Fruit fly (Drosophila melanogaster) whole organism, prepupa: ENCODE measurements around the gene ago.

Experiments
- Blimp-1 ChIP-seq: fragments of 200-800 bp; sonication (Bioruptor generic); optimal IDR thresholded peaks from 3 replicates; lab custom pipeline; 2017; ENCODE audit warnings: missing biosample characterization, missing genetic modification characterization, mild to moderate bottlenecking, moderate library complexity, missing genetic modification reagents
- CG10631 ChIP-seq: fragments of 200-800 bp; sonication (Bioruptor generic); optimal IDR thresholded peaks from 2 replicates; lab custom pipeline; 2016; ENCODE audit warnings: missing biosample characterization, missing genetic modification characterization
- CG10669 ChIP-seq: fragments of 200-800 bp; sonication (Bioruptor generic); optimal IDR thresholded peaks from 3 replicates; lab custom pipeline; 2018; ENCODE audit warnings: missing biosample characterization, mild to moderate bottlenecking, missing genetic modification characterization, moderate library complexity
- CG11902 ChIP-seq: fragments of 200-800 bp; sonication (Bioruptor generic); optimal IDR thresholded peaks from 3 replicates; lab custom pipeline; 2016; ENCODE audit warnings: missing biosample characterization, missing genetic modification characterization
- CG15336 ChIP-seq: fragments of 200-800 bp; sonication (Bioruptor generic); IDR thresholded peaks from 2 replicates; pipeline ENCODE4 v1.3.6; 2022; ENCODE audit warnings: missing biosample characterization, missing genetic modification characterization
- CG16779 ChIP-seq: fragments of 200-800 bp; sonication (Bioruptor generic); optimal IDR thresholded peaks from 3 replicates; lab custom pipeline; 2017; ENCODE audit warnings: missing biosample characterization, mild to moderate bottlenecking, missing genetic modification characterization
- CG31627 ChIP-seq: fragments of 200-800 bp; sonication (Bioruptor generic); optimal IDR thresholded peaks from 3 replicates; lab custom pipeline; 2016; ENCODE audit warnings: missing biosample characterization, missing genetic modification characterization
- CG32006 ChIP-seq: fragments of 200-800 bp; sonication (Bioruptor generic); optimal IDR thresholded peaks from 3 replicates; lab custom pipeline; 2017; ENCODE audit warnings: missing biosample characterization, mild to moderate bottlenecking, missing genetic modification characterization
- CG3919 ChIP-seq: fragments of 200-800 bp; sonication (Bioruptor generic); optimal IDR thresholded peaks from 3 replicates; lab custom pipeline; 2016; ENCODE audit warnings: missing biosample characterization, missing genetic modification characterization
- CG4318 ChIP-seq: fragments of 200-800 bp; sonication (Bioruptor generic); optimal IDR thresholded peaks from 3 replicates; lab custom pipeline; 2017; ENCODE audit warnings: missing biosample characterization, mild to moderate bottlenecking, missing genetic modification characterization
- CG6163 ChIP-seq: fragments of 200-800 bp; sonication (Bioruptor generic); IDR thresholded peaks from 3 replicates; pipeline ENCODE4 v1.3.6; 2022; ENCODE audit warnings: missing biosample characterization, missing genetic modification characterization
- CG6792 ChIP-seq: fragments of 200-800 bp; sonication (Bioruptor generic); optimal IDR thresholded peaks from 3 replicates; lab custom pipeline; 2016; ENCODE audit warnings: missing biosample characterization, missing genetic modification characterization
- CG6808 ChIP-seq: fragments of 200-800 bp; sonication (Bioruptor generic); optimal IDR thresholded peaks from 3 replicates; lab custom pipeline; 2017; ENCODE audit warnings: missing biosample characterization, missing genetic modification characterization, mild to moderate bottlenecking, moderate library complexity, missing genetic modification reagents
- CG7368 ChIP-seq: fragments of 200-800 bp; sonication (Bioruptor generic); optimal IDR thresholded peaks from 3 replicates; lab custom pipeline; 2016; ENCODE audit warnings: missing biosample characterization, missing genetic modification characterization
- CG8319 ChIP-seq: fragments of 200-800 bp; sonication (Bioruptor generic); optimal IDR thresholded peaks from 3 replicates; lab custom pipeline; 2016; ENCODE audit warnings: missing biosample characterization, missing genetic modification characterization
- CG9139 ChIP-seq: fragments of 200-800 bp; sonication (Bioruptor generic); optimal IDR thresholded peaks from 3 replicates; lab custom pipeline; 2017; ENCODE audit warnings: missing biosample characterization, mild to moderate bottlenecking, missing genetic modification characterization
- Eip78C ChIP-seq: fragments of 200-800 bp; sonication (Bioruptor generic); peaks from one replicate; lab custom pipeline; 2016; ENCODE audit warnings: missing biosample characterization, missing genetic modification characterization
- Eip93F ChIP-seq: fragments of 200-800 bp; sonication (Bioruptor generic); optimal IDR thresholded peaks from 2 replicates; lab custom pipeline; 2016; ENCODE audit warnings: missing biosample characterization, mild to moderate bottlenecking, missing genetic modification characterization
- Lpt ChIP-seq: fragments of 200-800 bp; sonication (Bioruptor generic); optimal IDR thresholded peaks from 3 replicates; lab custom pipeline; 2016; ENCODE audit warnings: missing biosample characterization, missing genetic modification characterization
- Met ChIP-seq: fragments of 200-800 bp; sonication (Bioruptor generic); optimal IDR thresholded peaks from 3 replicates; lab custom pipeline; 2016; ENCODE audit warnings: missing biosample characterization, missing genetic modification characterization
- OdsH ChIP-seq: fragments of 200-800 bp; sonication (Bioruptor generic); optimal IDR thresholded peaks from 3 replicates; lab custom pipeline; 2016; ENCODE audit warnings: missing biosample characterization, missing genetic modification characterization
- Sox102F ChIP-seq: fragments of 200-800 bp; sonication (Bioruptor generic); optimal IDR thresholded peaks from 2 replicates; lab custom pipeline; 2016; ENCODE audit warnings: missing biosample characterization, mild to moderate bottlenecking, missing genetic modification characterization
- Sox14 ChIP-seq: fragments of 200-800 bp; sonication (Bioruptor generic); optimal IDR thresholded peaks from 3 replicates; lab custom pipeline; 2016; ENCODE audit warnings: missing biosample characterization, missing genetic modification characterization
- achi ChIP-seq: fragments of 200-800 bp; sonication (Bioruptor generic); optimal IDR thresholded peaks from 3 replicates; lab custom pipeline; 2016; ENCODE audit warnings: missing biosample characterization, missing genetic modification characterization
- cyc ChIP-seq: fragments of 200-800 bp; sonication (Bioruptor generic); optimal IDR thresholded peaks from 3 replicates; lab custom pipeline; 2016; ENCODE audit warnings: missing biosample characterization, missing genetic modification characterization
- dsx ChIP-seq: fragments of 200-800 bp; optimal IDR thresholded peaks from 3 replicates; lab custom pipeline; 2019; ENCODE audit warnings: missing biosample characterization, mild to moderate bottlenecking, missing genetic modification characterization, moderate library complexity; ENCODE audit not compliant: poor library complexity, severe bottlenecking
- eg ChIP-seq: fragments of 200-800 bp; sonication (Bioruptor generic); IDR thresholded peaks from 3 replicates; pipeline ENCODE4 v1.3.6; 2022; ENCODE audit warnings: missing biosample characterization, missing genetic modification characterization
- esn ChIP-seq: fragments of 200-800 bp; sonication (Bioruptor generic); optimal IDR thresholded peaks from 2 replicates; lab custom pipeline; 2016; ENCODE audit warnings: missing biosample characterization, mild to moderate bottlenecking, missing genetic modification characterization, moderate library complexity
- fd59A ChIP-seq: fragments of 200-800 bp; sonication (Bioruptor generic); optimal IDR thresholded peaks from 2 replicates; lab custom pipeline; 2017; ENCODE audit warnings: missing biosample characterization, mild to moderate bottlenecking, missing genetic modification characterization, missing genetic modification reagents
- fd85E ChIP-seq: fragments of 200-800 bp; sonication (Bioruptor generic); optimal IDR thresholded peaks from 3 replicates; lab custom pipeline; 2016; ENCODE audit warnings: missing biosample characterization, missing genetic modification characterization
- pdm3 ChIP-seq: fragments of 200-800 bp; sonication (Bioruptor generic); optimal IDR thresholded peaks from 3 replicates; lab custom pipeline; 2016; ENCODE audit warnings: missing biosample characterization, missing genetic modification characterization
- spab ChIP-seq: fragments of 200-800 bp; sonication (Bioruptor generic); optimal IDR thresholded peaks from 2 replicates; lab custom pipeline; 2017; ENCODE audit warnings: missing biosample characterization, mild to moderate bottlenecking, missing genetic modification characterization, missing genetic modification reagents
- svp ChIP-seq: fragments of 200-800 bp; sonication (Bioruptor generic); peaks from one replicate; lab custom pipeline; 2016; ENCODE audit warnings: missing biosample characterization, missing genetic modification characterization

Gene ago

DNA sequence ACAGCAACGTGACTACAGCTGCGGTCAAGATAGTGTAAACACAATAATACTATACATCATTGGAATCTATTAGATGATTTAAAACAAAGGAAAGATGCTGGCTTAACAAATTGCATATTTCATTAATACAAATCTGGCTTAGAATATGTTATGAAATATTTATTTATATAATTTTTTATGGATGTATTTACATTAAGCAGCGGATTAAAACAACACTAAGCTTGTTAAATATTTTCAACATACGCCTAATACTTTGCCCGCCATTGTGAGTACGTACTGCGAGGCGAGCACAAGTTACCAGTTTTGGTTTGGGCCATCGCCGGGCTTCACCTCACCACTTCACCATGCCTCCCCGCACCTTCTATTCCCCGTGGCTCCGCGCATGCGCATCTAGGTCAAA lies 15.8 kb upstream of the ago start (continued):
- no peak for TF ChIP-seq svp
- TF ChIP-seq achi (GFP tag; lab: Kevin White, UChicago) = peak; percentile 81
- peak; percentile 76 for TF ChIP-seq eg (GFP tag; lab: Robert Waterston, UW)
- TF ChIP-seq CG10631 (GFP tag; lab: Kevin White, UChicago) = peak; percentile 71
- peak; percentile 75 for TF ChIP-seq esn (GFP tag; lab: Kevin White, UChicago)
- TF ChIP-seq CG31627 = peak; percentile 33
- TF ChIP-seq CG15336 (GFP tag; lab: Robert Waterston, UW) = peak; percentile 89
- peak; percentile 64 for TF ChIP-seq CG16779 (tag; lab: Kevin White, UChicago)

DNA sequence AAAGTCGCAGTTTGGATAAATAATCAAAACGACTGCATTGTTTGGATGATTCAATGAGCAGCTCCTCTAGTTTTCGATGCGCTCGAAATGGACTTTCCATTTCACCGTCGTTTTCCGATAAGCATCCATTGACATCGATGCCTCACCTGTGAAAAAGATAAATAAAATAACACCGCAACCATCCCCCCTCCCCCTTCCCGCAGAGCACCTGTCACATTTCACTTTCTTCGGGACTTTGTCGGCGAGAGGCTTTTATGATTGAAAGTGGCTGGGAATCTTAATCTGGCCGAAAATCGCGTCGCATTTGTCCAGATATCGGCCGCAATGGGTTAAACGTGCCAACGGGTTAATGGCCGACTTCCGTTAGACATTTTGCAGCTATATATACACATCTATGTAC lies 15.1 kb upstream of the ago start:
- TF ChIP-seq CG11902 (GFP tag; lab: Kevin White, UChicago) = no peak
- no peak for TF ChIP-seq OdsH
- no peak for TF ChIP-seq CG9139
- peak; percentile 54 for TF ChIP-seq Blimp-1 (GFP tag; lab: Kevin White, UChicago)

DNA sequence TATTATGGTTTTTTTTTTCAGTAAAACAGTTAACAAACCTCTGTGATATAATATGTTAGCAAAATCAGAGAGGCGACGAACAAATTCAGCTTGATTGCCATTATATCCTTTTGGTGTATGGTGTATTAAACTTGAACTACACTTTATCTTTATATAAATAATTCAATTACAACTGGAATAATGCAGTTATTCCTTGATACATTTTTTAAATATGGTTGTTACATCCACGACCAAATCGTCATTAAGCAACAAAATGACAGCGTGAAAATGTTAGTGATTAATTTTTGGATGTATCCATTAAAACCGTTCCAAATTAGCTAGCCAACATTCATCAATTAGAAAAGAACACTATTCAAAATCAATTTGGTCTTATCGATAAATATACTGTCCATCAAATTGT lies 13.3 kb upstream of the ago start, which contains the start of gene CG33764:
TSS of gene CG33764 (minus strand) at position 101 of the 400 bp plus-strand sequence.
- no peak for TF ChIP-seq CG16779 (tag; lab: Kevin White, UChicago)
- TF ChIP-seq CG6792 (GFP tag; lab: Kevin White, UChicago) = no peak
- TF ChIP-seq pdm3 (GFP tag; lab: Kevin White, UChicago) = no peak
- TF ChIP-seq Met (GFP tag; lab: Kevin White, UChicago) = no peak
- TF ChIP-seq Eip93F = no peak
- no peak for TF ChIP-seq esn (GFP tag; lab: Kevin White, UChicago)
- TF ChIP-seq OdsH = no peak
- no peak for TF ChIP-seq CG7368 (GFP tag; lab: Kevin White, UChicago)
- no peak for TF ChIP-seq svp

DNA sequence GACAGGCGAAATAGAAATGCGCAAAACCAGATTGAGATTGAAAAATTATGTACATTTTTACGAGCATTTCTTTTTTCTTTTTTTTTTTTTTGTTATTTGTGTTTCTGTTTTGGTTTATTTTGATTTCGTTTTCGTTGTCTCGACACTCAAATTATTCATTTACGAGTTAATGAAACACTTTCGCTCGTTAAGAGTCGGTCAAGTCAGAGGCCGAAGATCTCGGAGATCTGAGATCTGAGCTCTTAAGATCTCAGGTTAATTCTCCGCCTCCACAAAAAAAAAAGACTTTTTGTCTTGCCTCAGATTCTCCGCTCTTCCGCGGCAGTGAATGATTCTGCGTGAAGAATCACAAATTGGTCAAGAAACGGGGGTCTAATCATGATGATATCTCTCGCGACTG lies 11.7 kb upstream of the ago start:
- no peak for TF ChIP-seq Sox14 (GFP tag; lab: Kevin White, UChicago)
- TF ChIP-seq dsx (GFP tag; lab: Kevin White, UChicago) = no peak
- TF ChIP-seq CG10669 (GFP tag; lab: Kevin White, UChicago) = no peak
- TF ChIP-seq CG4318 (GFP tag; lab: Kevin White, UChicago) = no peak
- no peak for TF ChIP-seq cyc (GFP tag; lab: Kevin White, UChicago)
- no peak for TF ChIP-seq pdm3 (GFP tag; lab: Kevin White, UChicago)
- no peak for TF ChIP-seq Lpt (GFP tag; lab: Kevin White, UChicago)
- no peak for TF ChIP-seq CG9139
- no peak for TF ChIP-seq CG8319
- TF ChIP-seq CG6808 (GFP tag; lab: Kevin White, UChicago) = no peak
- no peak for TF ChIP-seq fd59A (GFP tag; lab: Kevin White, UChicago)
- no peak for TF ChIP-seq fd85E
- no peak for TF ChIP-seq eg (GFP tag; lab: Robert Waterston, UW)
- TF ChIP-seq CG3919 (GFP tag; lab: Kevin White, UChicago) = no peak

DNA sequence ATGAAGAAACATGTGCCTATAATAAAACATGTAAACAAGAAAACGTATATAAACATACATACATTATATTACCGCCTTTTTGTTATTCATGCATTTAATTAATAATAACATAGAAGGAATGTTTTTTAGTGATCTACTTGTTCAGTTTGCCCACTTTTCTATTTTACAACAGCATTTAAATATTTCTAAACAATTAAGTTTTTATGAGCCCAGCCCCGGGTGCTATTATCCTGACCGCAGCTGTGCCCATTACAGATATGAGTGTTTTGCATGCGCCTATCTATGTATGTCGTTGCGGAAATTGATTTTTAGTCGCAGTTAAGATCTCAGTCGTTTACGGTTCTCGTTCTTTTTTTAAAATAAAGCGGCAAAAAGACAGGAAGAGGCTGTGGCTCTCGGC lies 10.9 kb upstream of the ago start:
- TF ChIP-seq CG6163 = 0 out of 3 replicates have a peak, but pooled peaks have one; percentile 6
- no peak for TF ChIP-seq Sox102F (GFP tag; lab: Kevin White, UChicago)
- TF ChIP-seq spab = no peak
- TF ChIP-seq Eip78C (GFP tag; lab: Kevin White, UChicago) = peak; percentile 63
- TF ChIP-seq svp = no peak
- peak; percentile 33 for TF ChIP-seq CG32006 (GFP tag; lab: Kevin White, UChicago)
